Worm (Caenorhabditis elegans) whole organism, midembryonic: Measurements from ENCODE around the gene C15B12.2.

ENCODE experiments used
- T22C8.4 ChIP-seq: fragments of 200-800 bp; sonication (Bioruptor generic); IDR thresholded peaks from 2 replicates; pipeline ENCODE4 v1.3.6; 2022; ENCODE audit warnings: missing genetic modification characterization, missing compliant biosample characterization
- cog-1 ChIP-seq: sonication (generic microtip); optimal IDR thresholded peaks from 2 replicates; lab custom pipeline; 2016; ENCODE audit warnings: missing genetic modification characterization, missing compliant biosample characterization
- flt-1 ChIP-seq: fragments of 200-800 bp; sonication (Bioruptor generic); IDR thresholded peaks from 2 replicates; pipeline ENCODE4 v1.3.6; 2022; ENCODE audit warnings: missing genetic modification characterization, missing compliant biosample characterization
- klf-2 ChIP-seq: fragments of 200-800 bp; sonication (Bioruptor generic); conservative IDR thresholded peaks from 2 replicates; pipeline ENCODE4 v1.3.6; 2022; ENCODE audit warnings: missing genetic modification reagents, missing genetic modification characterization, missing compliant biosample characterization
- med-1 ChIP-seq: sonication (generic microtip); optimal IDR thresholded peaks from 2 replicates; lab custom pipeline; 2017; ENCODE audit warnings: missing genetic modification characterization, mild to moderate bottlenecking, missing compliant biosample characterization, antibody characterized with exemption, missing genetic modification reagents; ENCODE audit not compliant: insufficient read depth
- ref-1 ChIP-seq: fragments of 200-800 bp; sonication (Bioruptor generic); conservative IDR thresholded peaks from 2 replicates; pipeline ENCODE4 v1.3.6; 2022; ENCODE audit warnings: missing genetic modification reagents, missing genetic modification characterization, missing compliant biosample characterization
- tab-1 ChIP-seq: fragments of 200-800 bp; sonication (Bioruptor generic); IDR thresholded peaks from 2 replicates; pipeline ENCODE4 v1.3.6; 2022; ENCODE audit warnings: missing genetic modification characterization, missing compliant biosample characterization
- ztf-23 ChIP-seq: fragments of 200-800 bp; sonication (Bioruptor generic); IDR thresholded peaks from 2 replicates; pipeline ENCODE4 v1.3.6; 2022; ENCODE audit warnings: missing genetic modification reagents, missing genetic modification characterization, missing compliant biosample characterization

DNA sequence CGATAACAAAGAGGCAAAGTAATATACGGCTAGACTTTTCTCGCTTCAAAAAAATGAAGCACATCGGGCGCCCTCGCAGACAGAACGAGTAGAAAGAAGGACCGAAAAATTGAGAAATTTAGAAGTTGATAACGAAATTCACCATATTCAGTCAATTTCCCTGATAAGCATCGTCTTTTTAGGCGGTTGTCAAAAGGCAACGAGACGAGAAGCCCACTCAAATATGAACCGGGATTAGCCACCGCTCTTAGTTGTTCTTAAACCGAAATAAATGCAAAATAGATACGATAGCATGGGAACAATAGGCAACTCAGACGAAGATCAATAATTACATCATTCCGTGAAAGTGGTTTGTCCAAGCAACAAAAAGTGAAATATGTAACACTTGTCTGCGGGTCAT, 39.9 kb downstream of the C15B12.2 start:
- TF ChIP-seq tab-1 (GFP tag; lab: Robert Waterston, UW) (no peak), flt-1 (GFP tag; lab: Robert Waterston, UW) (no peak), T22C8.4 (GFP tag; lab: Robert Waterston, UW) (no peak), klf-2 (GFP tag; lab: Robert Waterston, UW) (no peak), cog-1 (tag; lab: Kevin White, UChicago) (no peak), ztf-23 (GFP tag; lab: Robert Waterston, UW) (no peak), ref-1 (GFP tag; lab: Robert Waterston, UW) (no peak), med-1 (GFP tag; lab: Kevin White, UChicago) (no peak)
